Worm (Caenorhabditis elegans) whole organism, L1 larva: ENCODE measurements around the gene C25E10.5.

Source experiments
- C04F5.9 ChIP-seq: sonication (generic microtip); optimal IDR thresholded peaks from 2 replicates; lab custom pipeline; 2016; ENCODE audit warnings: missing genetic modification characterization, missing compliant biosample characterization
- Y116A8C.19 ChIP-seq: sonication (generic microtip); optimal IDR thresholded peaks from 2 replicates; lab custom pipeline; 2016; ENCODE audit warnings: missing compliant biosample characterization, missing genetic modification characterization, borderline replicate concordance
- aha-1 ChIP-seq: fragments of 150-350 bp; optimal IDR thresholded peaks from 2 replicates; lab custom pipeline; 2014; ENCODE audit warnings: missing biosample characterization, missing genetic modification characterization
- ceh-8 ChIP-seq: fragments of 200-800 bp; sonication (Bioruptor generic); optimal IDR thresholded peaks from 2 replicates; lab custom pipeline; 2018; ENCODE audit warnings: mild to moderate bottlenecking, missing genetic modification characterization, moderate library complexity, missing compliant biosample characterization
- ceh-88 ChIP-seq: fragments of 200-800 bp; sonication (Bioruptor generic); IDR thresholded peaks from 2 replicates; pipeline ENCODE4 v1.3.6; 2022; ENCODE audit warnings: missing genetic modification characterization, missing compliant biosample characterization
- ceh-90 ChIP-seq: sonication (generic microtip); optimal IDR thresholded peaks from 2 replicates; lab custom pipeline; 2016; ENCODE audit warnings: missing genetic modification characterization, missing compliant biosample characterization
- egl-13 ChIP-seq: sonication (generic microtip); optimal IDR thresholded peaks from 2 replicates; lab custom pipeline; 2016; ENCODE audit warnings: missing genotype, missing genetic modification reagents, missing genetic modification characterization, missing compliant biosample characterization
- egl-27 ChIP-seq, 2 experiments: fragments of 150-350 bp in 1 of 2; sonication (generic microtip); optimal IDR thresholded peaks; 3 replicates each; lab custom pipeline; 2017 to 2018; ENCODE audit warnings: missing biosample characterization in 2 of 2, missing genetic modification characterization in 2 of 2, missing genetic modification reagents in 2 of 2
- elt-2 ChIP-seq: sonication (generic microtip); optimal IDR thresholded peaks from 2 replicates; lab custom pipeline; 2016; ENCODE audit warnings: missing genetic modification characterization, mild to moderate bottlenecking, inconsistent platforms, missing compliant biosample characterization, missing genetic modification reagents
- elt-3 ChIP-seq, 6 experiments: fragments of 150-350 bp in 1 of 6; sonication (generic microtip); optimal IDR thresholded peaks; 2 replicates each; lab custom pipeline; 2017 to 2018; ENCODE audit warnings: missing biosample characterization in 6 of 6, missing genetic modification characterization in 6 of 6, inconsistent platforms in 1 of 6
- ets-5 ChIP-seq: fragments of 200-800 bp; sonication (Bioruptor generic); IDR thresholded peaks from 2 replicates; pipeline ENCODE4 v1.3.6; 2022; ENCODE audit warnings: missing genetic modification characterization, missing compliant biosample characterization
- fkh-10 ChIP-seq: sonication (generic microtip); optimal IDR thresholded peaks from 2 replicates; lab custom pipeline; 2017; ENCODE audit warnings: missing biosample characterization, missing genetic modification reagents, missing genetic modification characterization
- fkh-4 ChIP-seq: sonication (generic microtip); optimal IDR thresholded peaks from 2 replicates; lab custom pipeline; 2016; ENCODE audit warnings: missing compliant biosample characterization, missing genetic modification characterization, borderline replicate concordance
- fkh-8 ChIP-seq: sonication (generic microtip); optimal IDR thresholded peaks from 2 replicates; lab custom pipeline; 2016; ENCODE audit warnings: mild to moderate bottlenecking, missing genetic modification characterization, missing compliant biosample characterization
- grh-1 ChIP-seq: fragments of 200-800 bp; sonication (Bioruptor generic); IDR thresholded peaks from 2 replicates; pipeline ENCODE4 v1.3.6; 2022; ENCODE audit warnings: missing genetic modification reagents, missing genetic modification characterization, missing compliant biosample characterization
- hlh-17 ChIP-seq: fragments of 200-800 bp; sonication (Bioruptor generic); optimal IDR thresholded peaks from 2 replicates; lab custom pipeline; 2018; ENCODE audit warnings: missing genetic modification characterization, mild to moderate bottlenecking, missing compliant biosample characterization, moderate library complexity, borderline replicate concordance
- hpl-2 ChIP-seq: fragments of 150-350 bp; optimal IDR thresholded peaks from 2 replicates; lab custom pipeline; 2014; ENCODE audit warnings: missing biosample characterization, missing genetic modification reagents, missing genetic modification characterization
- lin-14 ChIP-seq: fragments of 200-800 bp; sonication (Bioruptor generic); optimal IDR thresholded peaks from 2 replicates; lab custom pipeline; 2018; ENCODE audit warnings: mild to moderate bottlenecking, missing genetic modification characterization, moderate library complexity, missing compliant biosample characterization
- lin-15B ChIP-seq: fragments of 150-350 bp; sonication (generic microtip); optimal IDR thresholded peaks from 3 replicates; lab custom pipeline; 2014; ENCODE audit warnings: missing biosample characterization, missing genetic modification characterization
- lin-35 ChIP-seq, 2 experiments: fragments of 150-350 bp; optimal IDR thresholded peaks; 2 replicates each; lab custom pipeline; 2014; ENCODE audit warnings: missing biosample characterization in 2 of 2, missing genetic modification characterization in 2 of 2, missing genetic modification reagents in 2 of 2
- lir-3 ChIP-seq: sonication (generic microtip); optimal IDR thresholded peaks from 2 replicates; lab custom pipeline; 2016; ENCODE audit warnings: mild to moderate bottlenecking, missing genetic modification characterization, moderate library complexity, missing compliant biosample characterization; ENCODE audit not compliant: poor library complexity
- nhr-11 ChIP-seq: fragments of 150-350 bp; optimal IDR thresholded peaks from 2 replicates; lab custom pipeline; 2014; ENCODE audit warnings: missing biosample characterization, missing genetic modification characterization
- nhr-12 ChIP-seq: sonication (generic microtip); optimal IDR thresholded peaks from 2 replicates; lab custom pipeline; 2017; ENCODE audit warnings: missing biosample characterization, missing genetic modification characterization
- nhr-20 ChIP-seq: sonication (generic microtip); optimal IDR thresholded peaks from 2 replicates; lab custom pipeline; 2016; ENCODE audit warnings: mild to moderate bottlenecking, missing genetic modification characterization, missing compliant biosample characterization
- nhr-237 ChIP-seq: fragments of 150-350 bp; optimal IDR thresholded peaks from 2 replicates; lab custom pipeline; 2014; ENCODE audit warnings: missing biosample characterization, missing genetic modification characterization
- nhr-28 ChIP-seq: fragments of 150-350 bp; optimal IDR thresholded peaks from 2 replicates; lab custom pipeline; 2014; ENCODE audit warnings: missing biosample characterization, missing genetic modification characterization
- nhr-47 ChIP-seq: sonication (generic microtip); optimal IDR thresholded peaks from 2 replicates; lab custom pipeline; 2016; ENCODE audit warnings: mild to moderate bottlenecking, missing genetic modification characterization, moderate library complexity, missing compliant biosample characterization
- nhr-71 ChIP-seq: sonication (generic microtip); optimal IDR thresholded peaks from 2 replicates; lab custom pipeline; 2016; ENCODE audit warnings: mild to moderate bottlenecking, missing genetic modification characterization, moderate library complexity, missing compliant biosample characterization
- nhr-76 ChIP-seq: sonication (generic microtip); optimal IDR thresholded peaks from 2 replicates; lab custom pipeline; 2017; ENCODE audit warnings: missing biosample characterization, missing genetic modification characterization
- nhr-84 ChIP-seq: sonication (generic microtip); optimal IDR thresholded peaks from 2 replicates; lab custom pipeline; 2017; ENCODE audit warnings: missing biosample characterization, missing genetic modification characterization
- pag-3 ChIP-seq: sonication (generic microtip); optimal IDR thresholded peaks from 2 replicates; lab custom pipeline; 2017; ENCODE audit warnings: missing genetic modification characterization, mild to moderate bottlenecking, missing compliant biosample characterization, antibody characterized with exemption, borderline replicate concordance; ENCODE audit not compliant: insufficient read depth
- pax-3 ChIP-seq: fragments of 200-800 bp; sonication (Bioruptor generic); optimal IDR thresholded peaks from 2 replicates; lab custom pipeline; 2018; ENCODE audit warnings: mild to moderate bottlenecking, missing genetic modification characterization, moderate library complexity, missing compliant biosample characterization
- skn-1 ChIP-seq: fragments of 150-350 bp; optimal IDR thresholded peaks from 2 replicates; lab custom pipeline; 2014; ENCODE audit warnings: missing biosample characterization, missing genetic modification characterization
- snu-23 ChIP-seq: sonication (generic microtip); optimal IDR thresholded peaks from 2 replicates; lab custom pipeline; 2016; ENCODE audit warnings: missing genetic modification characterization, missing compliant biosample characterization
- swsn-7 ChIP-seq: sonication (generic microtip); optimal IDR thresholded peaks from 2 replicates; lab custom pipeline; 2016; ENCODE audit warnings: missing genetic modification characterization, missing compliant biosample characterization
- unc-30 ChIP-seq: sonication (generic microtip); optimal IDR thresholded peaks from 2 replicates; lab custom pipeline; 2017; ENCODE audit warnings: missing biosample characterization, missing genetic modification characterization
- unc-62 ChIP-seq: fragments of 150-350 bp; optimal IDR thresholded peaks from 2 replicates; lab custom pipeline; 2014; ENCODE audit warnings: missing biosample characterization, missing genetic modification reagents, missing genetic modification characterization
- unc-98 ChIP-seq: fragments of 200-800 bp; sonication (Bioruptor generic); IDR thresholded peaks from 2 replicates; pipeline ENCODE4 v1.3.6; 2022; ENCODE audit warnings: missing genetic modification characterization, missing compliant biosample characterization
- xbp-1 ChIP-seq: sonication (generic microtip); optimal IDR thresholded peaks from 2 replicates; lab custom pipeline; 2016; ENCODE audit warnings: missing genetic modification characterization, missing compliant biosample characterization
- zag-1 ChIP-seq: fragments of 150-350 bp; optimal IDR thresholded peaks from 2 replicates; lab custom pipeline; 2014; ENCODE audit warnings: missing biosample characterization, missing genetic modification characterization
- zip-4 ChIP-seq: fragments of 200-800 bp; sonication (Bioruptor generic); optimal IDR thresholded peaks from 2 replicates; lab custom pipeline; 2018; ENCODE audit warnings: mild to moderate bottlenecking, missing genetic modification characterization, moderate library complexity, missing compliant biosample characterization
- ztf-11 ChIP-seq, 2 experiments: sonication (generic microtip); optimal IDR thresholded peaks; 2 replicates each; lab custom pipeline; 2016 to 2017; ENCODE audit warnings: missing genetic modification characterization in 2 of 2, missing biosample characterization in 1 of 2, missing compliant biosample characterization in 1 of 2
- ztf-4 ChIP-seq: fragments of 150-350 bp; optimal IDR thresholded peaks from 2 replicates; lab custom pipeline; 2014; ENCODE audit warnings: missing biosample characterization, missing genetic modification characterization

C25E10.5 gene

DNA sequence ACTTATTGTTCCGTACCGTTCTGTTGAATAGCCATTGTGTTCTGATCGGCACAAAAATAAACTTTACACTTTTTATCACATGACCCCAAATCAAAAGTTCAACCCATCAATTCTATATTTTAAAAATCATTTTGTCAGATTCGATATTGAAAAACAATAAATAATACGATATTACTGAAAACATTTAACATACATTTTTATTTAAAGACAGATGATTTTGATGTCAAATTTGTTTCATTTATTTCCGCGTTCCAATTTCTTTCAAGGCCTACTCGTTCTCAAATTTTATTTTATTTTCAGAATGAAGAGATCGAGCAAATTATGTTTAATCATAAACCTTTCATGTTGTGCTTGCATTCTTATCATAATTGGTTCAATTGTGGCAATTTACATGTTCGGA, 35.5 kb upstream of the C25E10.5 start, which contains the start of gene F59E11.5:
Gene F59E11.5, plus strand, starts transcription at position 301 of the 400 bp plus-strand sequence.
- TF ChIP-seq aha-1 = no peak
- TF ChIP-seq ceh-88 (GFP tag; lab: Robert Waterston, UW) = no peak
- TF ChIP-seq Y116A8C.19 = no peak
- TF ChIP-seq zag-1 = no peak
- TF ChIP-seq snu-23 (GFP tag; lab: Kevin White, UChicago) = no peak
- no peak for TF ChIP-seq fkh-4
- TF ChIP-seq xbp-1 (tag; lab: Kevin White, UChicago) = no peak
- no peak for TF ChIP-seq nhr-47 (tag; lab: Kevin White, UChicago)
- no peak for TF ChIP-seq skn-1 (tag; lab: Kevin White, UChicago)
- TF ChIP-seq egl-13 = no peak

- no peak for TF ChIP-seq pag-3
- TF ChIP-seq zip-4 = no peak
- no peak for TF ChIP-seq ztf-4 (tag; lab: Kevin White, UChicago)
- no peak for TF ChIP-seq fkh-10
- no peak for TF ChIP-seq ceh-8 (GFP tag; lab: Kevin White, UChicago)
- no peak for TF ChIP-seq lin-14 (GFP tag; lab: Kevin White, UChicago)
Observed at ce11 chrV:9001175-9001574, 29.2 kb upstream of the C25E10.5 start, which contains the start of gene F59E11.2. Gene F59E11.2 (plus strand): TSS chrV:9001475.

ce11 chrV:9003291-9003690, 27.1 kb upstream of the C25E10.5 start, which contains the start of gene srx-1:
Gene srx-1 (plus strand): TSS chrV:9003672.
- no peak for TF ChIP-seq ceh-88 (GFP tag; lab: Robert Waterston, UW)
- no peak for TF ChIP-seq pax-3 (tag; lab: Kevin White, UChicago)
- TF ChIP-seq ceh-90 (tag; lab: Kevin White, UChicago) = no peak
- TF ChIP-seq nhr-28 (tag; lab: Kevin White, UChicago) = no peak
- TF ChIP-seq nhr-12 = no peak

DNA sequence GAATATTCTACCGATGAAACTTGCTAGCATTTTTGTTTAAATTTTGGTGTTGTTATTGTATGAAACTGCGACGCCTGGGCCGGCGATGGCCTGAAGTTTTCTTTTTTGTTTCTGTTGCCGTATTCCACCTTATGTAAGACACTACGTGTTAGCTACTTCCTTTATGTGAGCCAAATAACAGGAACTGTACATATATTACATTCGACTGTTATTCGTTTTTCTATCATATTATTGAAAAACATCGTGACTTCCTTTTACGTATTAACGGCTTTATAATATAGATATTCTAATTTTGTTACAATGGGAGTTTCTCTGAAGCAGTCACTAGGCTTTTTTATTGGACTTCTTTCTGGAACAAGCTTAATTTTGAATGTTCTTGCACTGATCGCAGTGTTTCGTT, 25.1 kb upstream of the C25E10.5 start, which contains the start of gene srx-3:
Gene srx-3, plus strand, starts transcription at position 301 of the 400 bp plus-strand sequence.
- TF ChIP-seq egl-27 (tag; optimal IDR thresholded peaks at IDR 0.05; lab: Kevin White, UChicago) (no peak), nhr-237 (tag; lab: Kevin White, UChicago) (no peak), grh-1 (GFP tag; lab: Robert Waterston, UW) (no peak), nhr-47 (tag; lab: Kevin White, UChicago) (no peak), unc-30 (tag; lab: Kevin White, UChicago) (no peak), snu-23 (GFP tag; lab: Kevin White, UChicago) (no peak), ets-5 (no peak), hpl-2 (GFP tag; lab: Kevin White, UChicago) (no peak), lin-35 (GFP tag; optimal IDR thresholded peaks at IDR 0.05; lab: Kevin White, UChicago) (no peak), nhr-20 (tag; lab: Kevin White, UChicago) (no peak), lin-15B (tag; lab: Kevin White, UChicago) (no peak), elt-2 (tag; lab: Kevin White, UChicago) (no peak), skn-1 (tag; lab: Kevin White, UChicago) (no peak), swsn-7 (tag; lab: Kevin White, UChicago) (no peak), xbp-1 (tag; lab: Kevin White, UChicago) (no peak), ceh-88 (GFP tag; lab: Robert Waterston, UW) (no peak), nhr-11 (tag; lab: Kevin White, UChicago) (no peak), ztf-11 (tag; optimal IDR thresholded peaks at IDR 0.05; lab: Kevin White, UChicago) (no peak)
- TF ChIP-seq, all 84 proteins: peak for 0

DNA sequence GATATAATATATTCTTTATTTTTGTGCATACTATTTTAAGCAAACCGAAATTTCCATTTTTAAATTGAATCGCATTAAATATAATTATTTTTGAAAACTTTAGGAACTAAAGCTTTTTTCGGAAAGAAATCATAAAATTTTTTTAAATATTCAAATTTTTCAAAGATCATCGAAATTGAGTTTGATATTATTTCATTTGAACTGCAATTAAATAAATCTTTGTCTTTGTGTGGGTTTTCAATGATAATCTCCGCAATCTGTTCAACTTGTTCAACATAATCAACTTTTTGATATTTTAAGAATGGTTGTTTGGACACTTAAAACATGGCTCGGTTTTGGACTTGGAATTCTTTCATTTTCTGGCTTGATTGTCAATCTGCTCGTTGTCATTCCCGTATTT, 21.2 kb upstream of the C25E10.5 start, which contains the start of gene srx-2:
Gene srx-2, plus strand, starts transcription at position 301 of the 400 bp plus-strand sequence.
- TF ChIP-seq C04F5.9 (tag; lab: Kevin White, UChicago) (no peak), nhr-28 (tag; lab: Kevin White, UChicago) (no peak), fkh-8 (tag; lab: Kevin White, UChicago) (no peak), swsn-7 (tag; lab: Kevin White, UChicago) (no peak), zip-4 (no peak), nhr-12 (no peak), snu-23 (GFP tag; lab: Kevin White, UChicago) (no peak), ztf-4 (tag; lab: Kevin White, UChicago) (no peak), nhr-71 (tag; lab: Kevin White, UChicago) (no peak), pag-3 (no peak), hlh-17 (no peak), nhr-76 (tag; lab: Kevin White, UChicago) (no peak), nhr-84 (no peak), unc-98 (GFP tag; lab: Robert Waterston, UW) (no peak), lir-3 (tag; lab: Kevin White, UChicago) (no peak), elt-3 (tag; optimal IDR thresholded peaks at IDR 0.05; lab: Kevin White, UChicago) (no peak), unc-62 (GFP tag; lab: Kevin White, UChicago) (no peak), elt-2 (tag; lab: Kevin White, UChicago) (no peak)
- TF ChIP-seq, all 84 proteins: peak for 0
